Fruit fly (Drosophila melanogaster) whole organism, wandering third instar larva: Measurements from ENCODE around the gene Vinc.

Experiments used
- CG9705 ChIP-seq: fragments of 200-800 bp; sonication (Bioruptor generic); optimal IDR thresholded peaks from 2 replicates; lab custom pipeline; 2018; ENCODE audit warnings: missing biosample characterization, mild to moderate bottlenecking, missing genetic modification characterization
- lola ChIP-seq: fragments of >200 bp; optimal IDR thresholded peaks from 2 replicates; lab custom pipeline; 2017; ENCODE audit warnings: missing biosample characterization, missing genetic modification characterization
- pan ChIP-seq: fragments of >200 bp; optimal IDR thresholded peaks from 2 replicates; lab custom pipeline; 2017
- psq ChIP-seq: fragments of 200-800 bp; sonication (Bioruptor generic); optimal IDR thresholded peaks from 3 replicates; lab custom pipeline; 2017; ENCODE audit warnings: missing biosample characterization, mild to moderate bottlenecking, missing genetic modification characterization, moderate library complexity

dm6 chrX:2255035-2255434, 32.7 kb upstream of the Vinc start:
- TF ChIP-seq psq (GFP tag; lab: Kevin White, UChicago) (no peak), lola (no peak), CG9705 (GFP tag; lab: Kevin White, UChicago) (no peak), pan (no peak)
